Fruit fly (Drosophila melanogaster) whole organism, wandering third instar larva: ENCODE data around the gene CG43993.

Source experiments
- CG32264 ChIP-seq: fragments of 200-800 bp; sonication (Bioruptor generic); optimal IDR thresholded peaks from 2 replicates; lab custom pipeline; 2016; ENCODE audit warnings: missing biosample characterization, missing genetic modification characterization
- Dif ChIP-seq: fragments of 200-275, 200-300 bp; sonication (Bioruptor generic); optimal IDR thresholded peaks from 2 replicates; lab custom pipeline; 2018; ENCODE audit warnings: missing biosample characterization, missing genetic modification characterization; ENCODE audit not compliant: partially characterized antibody
- Mio ChIP-seq: sonication (Bioruptor generic); optimal IDR thresholded peaks from 2 replicates; lab custom pipeline; 2016; ENCODE audit warnings: missing biosample characterization, missing genetic modification characterization
- N ChIP-seq: fragments of >200 bp; optimal IDR thresholded peaks from 2 replicates; lab custom pipeline; 2018; ENCODE audit warnings: missing biosample characterization, missing external identifiers, missing genetic modification characterization
- br ChIP-seq: fragments of 200-800 bp; sonication (Bioruptor generic); optimal IDR thresholded peaks from 2 replicates; lab custom pipeline; 2016; ENCODE audit warnings: missing biosample characterization, missing genetic modification characterization
- lola ChIP-seq: fragments of >200 bp; optimal IDR thresholded peaks from 2 replicates; lab custom pipeline; 2017; ENCODE audit warnings: missing biosample characterization, missing genetic modification characterization
- rgr ChIP-seq: fragments of 200-800 bp; sonication (Bioruptor generic); optimal IDR thresholded peaks from 3 replicates; lab custom pipeline; 2016; ENCODE audit warnings: missing biosample characterization, mild to moderate bottlenecking, missing genetic modification characterization
- usp ChIP-seq: fragments of >200 bp; optimal IDR thresholded peaks from 2 replicates; lab custom pipeline; 2017; ENCODE audit warnings: missing biosample characterization, missing genetic modification characterization

dm6 chr3L:12036658-12037057 is 4.3 kb downstream of the CG43993 start:
- no peak for TF ChIP-seq usp (GFP tag; lab: Kevin White, UChicago)
- no peak for TF ChIP-seq rgr (GFP tag; lab: Kevin White, UChicago)
- no peak for TF ChIP-seq br
- TF ChIP-seq CG32264 (GFP tag; lab: Kevin White, UChicago): no peak
- no peak for TF ChIP-seq N
- TF ChIP-seq lola (GFP tag; lab: Kevin White, UChicago): no peak
- no peak for TF ChIP-seq Mio (GFP tag; lab: Kevin White, UChicago)
- no peak for TF ChIP-seq Dif (GFP tag; lab: Kevin White, UChicago)
